Worm (Caenorhabditis elegans) whole organism, L2 larva: ENCODE measurements around the gene C17G10.13.
A peak's percentile ranks its signal among the peaks of the same experiment; 100 is the strongest.

ENCODE experiments used
- C34F6.9 ChIP-seq: fragments of 150-350 bp; optimal IDR thresholded peaks from 2 replicates; lab custom pipeline; 2014; ENCODE audit warnings: missing biosample characterization, missing genetic modification characterization
- F13H6.1 ChIP-seq: sonication (generic microtip); optimal IDR thresholded peaks from 2 replicates; lab custom pipeline; 2016; ENCODE audit warnings: missing genetic modification characterization, missing compliant biosample characterization
- Y55F3AM.14 ChIP-seq: fragments of 200-800 bp; sonication (Bioruptor generic); optimal IDR thresholded peaks from 2 replicates; lab custom pipeline; 2018; ENCODE audit warnings: mild to moderate bottlenecking, missing genetic modification characterization, missing compliant biosample characterization
- aly-2 ChIP-seq: fragments of 150-350 bp; optimal IDR thresholded peaks from 2 replicates; lab custom pipeline; 2014; ENCODE audit warnings: missing biosample characterization, missing genetic modification characterization
- ama-1 ChIP-seq: fragments of 150-350 bp; optimal IDR thresholded peaks from 2 replicates; lab custom pipeline; 2018; ENCODE audit warnings: inconsistent platforms
- blmp-1 ChIP-seq: sonication (generic microtip); optimal IDR thresholded peaks from 2 replicates; lab custom pipeline; 2017; ENCODE audit warnings: missing genetic modification characterization, mild to moderate bottlenecking, missing compliant biosample characterization, antibody characterized with exemption, moderate library complexity; ENCODE audit not compliant: insufficient read depth
- ceh-16 ChIP-seq: fragments of 150-350 bp; optimal IDR thresholded peaks from 2 replicates; lab custom pipeline; 2014; ENCODE audit warnings: missing biosample characterization, missing genetic modification characterization
- ceh-82 ChIP-seq: fragments of 150-350 bp; optimal IDR thresholded peaks from 2 replicates; lab custom pipeline; 2014; ENCODE audit warnings: missing biosample characterization, missing genetic modification characterization
- crh-2 ChIP-seq: sonication (generic microtip); optimal IDR thresholded peaks from 2 replicates; lab custom pipeline; 2017; ENCODE audit warnings: missing biosample characterization, missing genetic modification characterization
- dmd-4 ChIP-seq: sonication (generic microtip); optimal IDR thresholded peaks from 2 replicates; lab custom pipeline; 2017; ENCODE audit warnings: missing biosample characterization, missing genetic modification characterization
- egl-27 ChIP-seq: sonication (generic microtip); optimal IDR thresholded peaks from 3 replicates; lab custom pipeline; 2017; ENCODE audit warnings: missing biosample characterization, missing genetic modification reagents, missing genetic modification characterization
- elt-1 ChIP-seq: fragments of 150-350 bp; optimal IDR thresholded peaks from 2 replicates; lab custom pipeline; 2014; ENCODE audit warnings: missing biosample characterization, missing genetic modification characterization
- elt-3 ChIP-seq: sonication (generic microtip); optimal IDR thresholded peaks from 2 replicates; lab custom pipeline; 2017; ENCODE audit warnings: missing biosample characterization, missing genetic modification characterization
- fos-1 ChIP-seq: fragments of 150-350 bp; optimal IDR thresholded peaks from 2 replicates; lab custom pipeline; 2014; ENCODE audit warnings: missing biosample characterization, missing genetic modification characterization
- gmeb-1 ChIP-seq: fragments of 150-350 bp; optimal IDR thresholded peaks from 2 replicates; lab custom pipeline; 2014; ENCODE audit warnings: missing biosample characterization, missing genetic modification characterization
- lin-11 ChIP-seq: fragments of 150-350 bp; sonication (generic microtip); optimal IDR thresholded peaks from 2 replicates; lab custom pipeline; 2014; ENCODE audit warnings: missing biosample characterization, missing genetic modification characterization, inconsistent platforms, mixed read lengths
- lin-13 ChIP-seq: fragments of 150-350 bp; optimal IDR thresholded peaks from 2 replicates; lab custom pipeline; 2014; ENCODE audit warnings: missing biosample characterization, missing genetic modification reagents, missing genetic modification characterization
- lin-39 ChIP-seq: fragments of 150-350 bp; optimal IDR thresholded peaks from 2 replicates; lab custom pipeline; 2014; ENCODE audit warnings: missing biosample characterization, missing genetic modification reagents, missing genetic modification characterization
- lsy-2 ChIP-seq, 2 experiments: fragments of 150-350 bp in 1 of 2; sonication (generic microtip) in 1 of 2; optimal IDR thresholded peaks; 2 replicates each; lab custom pipeline; 2014 to 2017; ENCODE audit warnings: missing biosample characterization in 2 of 2, missing genetic modification characterization in 2 of 2
- mbf-1 ChIP-seq: sonication (generic microtip); optimal IDR thresholded peaks from 2 replicates; lab custom pipeline; 2017; ENCODE audit warnings: missing biosample characterization, missing genetic modification characterization
- mdl-1 ChIP-seq, 2 experiments: fragments of 150-350 bp in 1 of 2; sonication (generic microtip) in 1 of 2; optimal IDR thresholded peaks; 2 replicates each; lab custom pipeline; 2017; ENCODE audit warnings: missing biosample characterization in 2 of 2, missing genetic modification characterization in 2 of 2
- nhr-10 ChIP-seq: sonication (generic microtip); optimal IDR thresholded peaks from 2 replicates; lab custom pipeline; 2017; ENCODE audit warnings: missing biosample characterization, missing genetic modification characterization
- nhr-129 ChIP-seq: fragments of 150-350 bp; optimal IDR thresholded peaks from 2 replicates; lab custom pipeline; 2014; ENCODE audit warnings: missing biosample characterization, missing genetic modification characterization
- nhr-21 ChIP-seq: fragments of 150-350 bp; optimal IDR thresholded peaks from 2 replicates; lab custom pipeline; 2014; ENCODE audit warnings: missing biosample characterization, missing genetic modification characterization
- nhr-23 ChIP-seq: fragments of 150-350 bp; optimal IDR thresholded peaks from 2 replicates; lab custom pipeline; 2014; ENCODE audit warnings: missing biosample characterization, missing genetic modification reagents, missing genetic modification characterization
- nhr-237 ChIP-seq: fragments of 150-350 bp; optimal IDR thresholded peaks from 2 replicates; lab custom pipeline; 2014; ENCODE audit warnings: missing biosample characterization, missing genetic modification characterization
- nhr-25 ChIP-seq: fragments of 150-350 bp; sonication (generic microtip); optimal IDR thresholded peaks from 3 replicates; lab custom pipeline; 2014; ENCODE audit warnings: missing biosample characterization, missing genetic modification characterization
- nhr-6 ChIP-seq: fragments of 150-350 bp; optimal IDR thresholded peaks from 2 replicates; lab custom pipeline; 2014; ENCODE audit warnings: missing biosample characterization, missing genetic modification characterization
- nhr-77 ChIP-seq: fragments of 150-350 bp; optimal IDR thresholded peaks from 2 replicates; lab custom pipeline; 2014; ENCODE audit warnings: missing biosample characterization, missing genetic modification characterization
- sem-4 ChIP-seq: fragments of 150-350 bp; optimal IDR thresholded peaks from 2 replicates; lab custom pipeline; 2014; ENCODE audit warnings: missing biosample characterization, missing genetic modification reagents, missing genetic modification characterization
- skn-1 ChIP-seq: sonication (generic microtip); optimal IDR thresholded peaks from 2 replicates; lab custom pipeline; 2017; ENCODE audit warnings: missing biosample characterization, missing genetic modification characterization
- sma-3 ChIP-seq: sonication (generic microtip); optimal IDR thresholded peaks from 2 replicates; lab custom pipeline; 2016; ENCODE audit warnings: missing genetic modification reagents, missing genetic modification characterization, missing compliant biosample characterization
- sma-9 ChIP-seq, 2 experiments: fragments of 150-350 bp in 1 of 2; sonication (generic microtip) in 1 of 2; optimal IDR thresholded peaks; 2 replicates each; lab custom pipeline; 2014 to 2016; ENCODE audit warnings: missing genetic modification characterization in 2 of 2, mild to moderate bottlenecking in 1 of 2, missing biosample characterization in 1 of 2, missing compliant biosample characterization in 1 of 2, missing genetic modification reagents in 1 of 2, moderate library complexity in 1 of 2
- snpc-4 ChIP-seq: fragments of 150-350 bp; optimal IDR thresholded peaks from 2 replicates; lab custom pipeline; 2014; ENCODE audit warnings: missing biosample characterization, missing genetic modification characterization
- unc-39 ChIP-seq: fragments of 150-350 bp; optimal IDR thresholded peaks from 2 replicates; lab custom pipeline; 2014; ENCODE audit warnings: missing biosample characterization, missing genetic modification characterization
- unc-62 ChIP-seq: fragments of 150-350 bp; optimal IDR thresholded peaks from 2 replicates; lab custom pipeline; 2014; ENCODE audit warnings: missing biosample characterization, missing genetic modification reagents, missing genetic modification characterization
- ztf-4 ChIP-seq: fragments of 150-350 bp; optimal IDR thresholded peaks from 2 replicates; lab custom pipeline; 2014; ENCODE audit warnings: missing biosample characterization, missing genetic modification characterization

C17G10.13 gene

DNA sequence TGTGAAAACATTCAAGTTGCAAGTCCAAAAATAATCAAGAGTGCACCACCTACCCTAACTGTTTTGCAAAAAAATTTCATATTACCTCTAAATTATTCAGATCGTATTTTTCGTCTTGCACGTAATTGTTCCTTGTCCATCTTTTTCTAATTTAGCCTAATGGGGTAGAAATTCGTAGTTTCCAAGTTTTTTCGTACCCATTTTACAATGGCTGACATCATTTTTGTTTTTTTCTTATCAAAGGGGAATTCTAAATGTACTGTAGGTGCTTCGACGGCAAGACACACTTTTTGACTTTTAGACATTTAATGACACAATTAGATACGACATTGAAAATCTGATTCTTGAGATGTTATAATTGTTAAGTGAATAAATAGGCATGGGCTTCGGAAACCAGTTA lies 14.9 kb upstream of the C17G10.13 start:
- TF ChIP-seq ztf-4: no peak
- TF ChIP-seq, all 48 proteins: peak for 0

- TF ChIP-seq unc-39 (tag; lab: Kevin White, UChicago) (no peak), fos-1 (tag; lab: Kevin White, UChicago) (no peak), blmp-1 (tag; lab: Kevin White, UChicago) (no peak), elt-1 (tag; lab: Kevin White, UChicago) (no peak), nhr-237 (tag; lab: Kevin White, UChicago) (no peak), skn-1 (tag; lab: Kevin White, UChicago) (no peak), sem-4 (no peak), Y55F3AM.14 (no peak), sma-9 (GFP tag; optimal IDR thresholded peaks at IDR 0.05; lab: Kevin White, UChicago) (no peak), sma-9 (tag; optimal IDR thresholded peaks at IDR 0.05; lab: Kevin White, UChicago) (no peak), dmd-4 (tag; lab: Kevin White, UChicago) (no peak), ceh-82 (no peak), ceh-16 (tag; lab: Kevin White, UChicago) (no peak), unc-62 (GFP tag; lab: Kevin White, UChicago) (no peak), lin-11 (tag; lab: Kevin White, UChicago) (no peak), crh-2 (no peak), lsy-2 (tag; optimal IDR thresholded peaks at IDR 0.05; lab: Kevin White, UChicago) (no peak)
- TF ChIP-seq, all 48 proteins: peak for 0
These were observed 13.6 kb upstream of the C17G10.13 start, which contains the start of gene C17G10.6 for ce11 chrII:5603194-5603593. TSS of gene C17G10.6 (minus strand) at chrII:5603294.

- TF ChIP-seq mdl-1 (tag; optimal IDR thresholded peaks at IDR 0.05; lab: Kevin White, UChicago) (peak; percentile 54 to 59), sem-4 (no peak), nhr-129 (tag; lab: Kevin White, UChicago) (peak; percentile 45), nhr-77 (peak; percentile 68), gmeb-1 (tag; lab: Kevin White, UChicago) (peak; percentile 82), nhr-25 (tag; lab: Kevin White, UChicago) (peak; percentile 62), ztf-4 (peak; percentile 9), lin-13 (GFP tag; lab: Kevin White, UChicago) (peak; percentile 53), lsy-2 (tag; optimal IDR thresholded peaks at IDR 0.05; lab: Kevin White, UChicago) (peak; percentile 62 to 75), nhr-23 (tag; lab: Kevin White, UChicago) (no peak), nhr-21 (peak; percentile 78), elt-1 (tag; lab: Kevin White, UChicago) (no peak), ceh-16 (tag; lab: Kevin White, UChicago) (peak; percentile 75), mbf-1 (no peak), nhr-6 (tag; lab: Kevin White, UChicago) (peak; percentile 41), C34F6.9 (tag; lab: Kevin White, UChicago) (peak; percentile 20), crh-2 (peak; percentile 69), snpc-4 (tag; lab: Kevin White, UChicago) (peak; percentile 99), nhr-10 (tag; lab: Kevin White, UChicago) (peak; percentile 9), sma-9 (GFP tag; optimal IDR thresholded peaks at IDR 0.05; lab: Kevin White, UChicago) (peak; percentile 91), sma-9 (tag; optimal IDR thresholded peaks at IDR 0.05; lab: Kevin White, UChicago) (no peak), egl-27 (tag; lab: Kevin White, UChicago) (peak; percentile 72), fos-1 (tag; lab: Kevin White, UChicago) (peak; percentile 85), sma-3 (GFP tag; lab: Kevin White, UChicago) (peak; percentile 87), elt-3 (tag; lab: Kevin White, UChicago) (no peak), F13H6.1 (peak; percentile 58), ama-1 (lab: Kevin White, UChicago) (peak; percentile 98), lin-11 (tag; lab: Kevin White, UChicago) (no peak)
These were observed 9.9 kb upstream of the C17G10.13 start, which contains the start of gene C17G10.10 for ce11 chrII:5599326-5600044. TSS of gene C17G10.10 (minus strand) at chrII:5599376.

ce11 chrII:5596247-5596646 lies 6.7 kb upstream of the C17G10.13 start, which contains the start of gene C17G10.1:
TSS of gene C17G10.1 (plus strand) at chrII:5596547.
- TF ChIP-seq crh-2 (no peak), nhr-237 (tag; lab: Kevin White, UChicago) (no peak), aly-2 (tag; lab: Kevin White, UChicago) (no peak), elt-3 (tag; lab: Kevin White, UChicago) (no peak), snpc-4 (tag; lab: Kevin White, UChicago) (no peak), unc-39 (tag; lab: Kevin White, UChicago) (no peak), lin-39 (no peak), nhr-23 (tag; lab: Kevin White, UChicago) (no peak)
